Fruit fly (Drosophila melanogaster) S2 (cell line): Measurements from ENCODE around the gene mus304.

Source experiments
- CG8478 ChIP-seq: fragments of >200 bp; optimal IDR thresholded peaks from 2 replicates; lab custom pipeline; 2018
- CTCF ChIP-seq, 2 experiments: fragments of >200 bp; optimal IDR thresholded peaks; 2 replicates each; lab custom pipeline; 2018

- no peak for TF ChIP-seq CG8478
- no peak for TF ChIP-seq CTCF (optimal IDR thresholded peaks at IDR 0.05; lab: Kevin White, UChicago)
Observed at dm6 chr3L:18148418-18148973, 38.9 kb downstream of the mus304 start, which contains the start of gene CG7330.
